Worm (Caenorhabditis elegans) whole organism, early embryonic: Measurements from ENCODE around the gene grsp-3.

ENCODE experiments used
- B0310.2 ChIP-seq: sonication (generic microtip); optimal IDR thresholded peaks from 2 replicates; lab custom pipeline; 2016; ENCODE audit warnings: mild to moderate bottlenecking, missing genetic modification characterization, missing compliant biosample characterization
- F13C5.2 ChIP-seq: sonication (generic microtip); optimal IDR thresholded peaks from 2 replicates; lab custom pipeline; 2017; ENCODE audit warnings: mild to moderate bottlenecking, missing genetic modification characterization, inconsistent platforms, missing compliant biosample characterization
- aly-1 ChIP-seq: sonication (generic microtip); optimal IDR thresholded peaks from 2 replicates; lab custom pipeline; 2016; ENCODE audit warnings: missing genetic modification characterization, missing compliant biosample characterization
- ama-1 ChIP-seq: fragments of 150-350 bp; optimal IDR thresholded peaks from 2 replicates; lab custom pipeline; 2014
- ceh-13 ChIP-seq: fragments of 200-800 bp; sonication (Bioruptor generic); optimal IDR thresholded peaks from 2 replicates; lab custom pipeline; 2018; ENCODE audit warnings: mild to moderate bottlenecking, missing genetic modification characterization, missing compliant biosample characterization
- ceh-36 ChIP-seq: sonication (generic microtip); optimal IDR thresholded peaks from 2 replicates; lab custom pipeline; 2016; ENCODE audit warnings: missing genetic modification characterization, inconsistent platforms, missing compliant biosample characterization
- ets-7 ChIP-seq: sonication (generic microtip); optimal IDR thresholded peaks from 2 replicates; lab custom pipeline; 2016; ENCODE audit warnings: missing genotype, missing genetic modification characterization, missing compliant biosample characterization
- flt-1 ChIP-seq: fragments of 200-800 bp; sonication (Bioruptor generic); IDR thresholded peaks from 2 replicates; pipeline ENCODE4 v1.3.6; 2022; ENCODE audit warnings: missing genetic modification characterization, missing compliant biosample characterization
- hmbx-1 ChIP-seq: sonication (generic microtip); optimal IDR thresholded peaks from 2 replicates; lab custom pipeline; 2016; ENCODE audit warnings: mild to moderate bottlenecking, missing genetic modification characterization, missing compliant biosample characterization
- hmg-4 ChIP-seq: fragments of 200-800 bp; sonication (Bioruptor generic); optimal IDR thresholded peaks from 2 replicates; lab custom pipeline; 2018; ENCODE audit warnings: mild to moderate bottlenecking, missing genetic modification characterization, missing compliant biosample characterization
- hnd-1 ChIP-seq: sonication (generic microtip); optimal IDR thresholded peaks from 2 replicates; lab custom pipeline; 2016; ENCODE audit warnings: missing genetic modification characterization, missing compliant biosample characterization
- pes-1 ChIP-seq: fragments of 200-800 bp; sonication (Bioruptor generic); IDR thresholded peaks from 2 replicates; pipeline ENCODE4 v1.3.6; 2022; ENCODE audit warnings: missing genetic modification reagents, missing genetic modification characterization, missing compliant biosample characterization
- scrt-1 ChIP-seq: fragments of 200-800 bp; sonication (Bioruptor generic); IDR thresholded peaks from 2 replicates; pipeline ENCODE4 v1.3.6; 2022; ENCODE audit warnings: missing genetic modification characterization, missing compliant biosample characterization
- sea-1 ChIP-seq: fragments of 200-800 bp; sonication (Bioruptor generic); conservative IDR thresholded peaks from 2 replicates; pipeline ENCODE4 v1.3.6; 2022; ENCODE audit warnings: missing genetic modification characterization, missing compliant biosample characterization
- tbx-11 ChIP-seq: fragments of 200-800 bp; sonication (Bioruptor generic); IDR thresholded peaks from 2 replicates; pipeline ENCODE4 v1.3.6; 2022; ENCODE audit warnings: missing genetic modification characterization, missing compliant biosample characterization
- tbx-37 ChIP-seq: fragments of 200-800 bp; sonication (Bioruptor generic); conservative IDR thresholded peaks from 2 replicates; pipeline ENCODE4 v1.3.6; 2022; ENCODE audit warnings: missing genetic modification reagents, missing genetic modification characterization, missing compliant biosample characterization
- tra-4 ChIP-seq: sonication (generic microtip); optimal IDR thresholded peaks from 2 replicates; lab custom pipeline; 2017; ENCODE audit warnings: missing genetic modification characterization, missing compliant biosample characterization

The grsp-3 gene

DNA sequence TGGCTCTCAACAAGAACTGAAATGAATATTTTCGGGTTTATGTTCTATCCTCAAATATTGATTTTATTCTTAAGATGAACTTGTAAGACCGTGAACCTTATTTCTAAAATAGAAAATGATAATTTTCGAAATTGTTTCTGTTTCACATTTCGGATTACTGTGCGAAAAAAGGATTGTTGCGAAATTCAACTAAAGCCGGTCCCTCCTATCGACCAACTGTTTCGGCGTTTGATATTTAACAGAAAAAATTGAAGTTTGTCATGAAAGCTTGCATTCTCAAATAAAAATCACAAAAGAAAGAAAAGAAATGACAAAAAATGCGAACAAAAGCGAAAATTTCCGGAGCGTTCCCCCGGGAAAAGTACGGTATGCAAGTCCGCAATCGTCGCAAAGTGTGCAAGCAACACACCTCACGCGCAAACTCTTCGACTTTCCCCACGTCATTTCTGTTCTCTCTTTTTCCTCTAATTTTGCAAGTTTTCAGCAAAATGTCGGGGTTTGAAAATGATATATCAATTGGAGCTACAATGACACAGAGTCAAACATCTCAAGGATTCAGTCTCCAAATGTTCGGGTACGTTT is 17.4 kb upstream of the grsp-3 start, which contains the start of gene C34D4.4:
C34D4.4 (plus strand) TSS at position 342 of the 582 bp plus-strand sequence.
- TF ChIP-seq scrt-1 (GFP tag; lab: Robert Waterston, UW) (no peak), hmg-4 (peak; percentile 14)

ce11 chrIV:7147722-7148121 is 16.0 kb upstream of the grsp-3 start:
- no peak for TF ChIP-seq flt-1 (GFP tag; lab: Robert Waterston, UW)
- TF ChIP-seq F13C5.2 (tag; lab: Kevin White, UChicago): no peak
- TF ChIP-seq scrt-1 (GFP tag; lab: Robert Waterston, UW): no peak
- TF ChIP-seq tbx-11: no peak
- TF ChIP-seq tbx-37 (GFP tag; lab: Robert Waterston, UW): no peak
- TF ChIP-seq ets-7 (tag; lab: Kevin White, UChicago): no peak
- no peak for TF ChIP-seq tra-4
- no peak for TF ChIP-seq pes-1
- TF ChIP-seq ceh-13 (GFP tag; lab: Kevin White, UChicago): no peak
- TF ChIP-seq hmbx-1: no peak
- TF ChIP-seq hnd-1 (tag; lab: Kevin White, UChicago): no peak
- no peak for TF ChIP-seq ceh-36

DNA sequence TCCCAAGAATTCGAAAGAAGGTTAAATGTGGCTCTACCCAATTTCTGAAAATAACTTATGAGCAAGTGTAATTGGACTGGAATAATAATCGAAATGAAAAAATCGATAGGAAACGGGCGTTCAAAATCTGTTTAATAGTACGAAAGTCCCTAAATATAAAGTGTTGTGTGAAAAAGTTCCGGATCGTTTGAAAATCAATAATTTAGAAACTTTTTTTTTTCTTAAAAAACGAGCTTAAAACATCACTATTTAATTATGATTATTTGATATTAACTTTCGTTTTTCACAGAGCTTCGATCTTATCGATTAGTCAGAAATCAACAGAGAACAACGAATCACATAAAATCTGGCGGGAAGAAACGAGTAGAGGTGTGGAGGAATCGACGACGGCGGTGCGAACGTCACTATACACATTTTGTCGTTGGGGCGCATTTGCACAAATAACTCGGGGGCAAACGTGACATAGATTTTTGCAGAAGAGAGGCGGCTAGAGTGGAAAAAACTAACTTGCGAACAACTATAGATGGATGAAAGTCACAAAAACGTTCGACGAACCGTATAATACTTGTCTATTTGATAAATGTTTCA is 13.0 kb upstream of the grsp-3 start, which contains the start of gene hecd-1:
hecd-1 (minus strand) TSS at position 51 of the 588 bp plus-strand sequence.
- TF ChIP-seq hmbx-1: no peak
- TF ChIP-seq hnd-1 (tag; lab: Kevin White, UChicago): no peak
- TF ChIP-seq sea-1: no peak
- no peak for TF ChIP-seq B0310.2 (tag; lab: Kevin White, UChicago)
- TF ChIP-seq ceh-36: no peak
- TF ChIP-seq pes-1: no peak
- no peak for TF ChIP-seq tbx-11
- TF ChIP-seq F13C5.2 (tag; lab: Kevin White, UChicago): no peak
- no peak for TF ChIP-seq ceh-13 (GFP tag; lab: Kevin White, UChicago)
- TF ChIP-seq tra-4: no peak
- no peak for TF ChIP-seq tbx-37 (GFP tag; lab: Robert Waterston, UW)
- TF ChIP-seq ets-7 (tag; lab: Kevin White, UChicago): no peak
- TF ChIP-seq scrt-1 (GFP tag; lab: Robert Waterston, UW): no peak
- no peak for TF ChIP-seq aly-1 (tag; lab: Kevin White, UChicago)
- TF ChIP-seq ama-1 (lab: Kevin White, UChicago): no peak
- no peak for TF ChIP-seq hmg-4
- TF ChIP-seq flt-1 (GFP tag; lab: Robert Waterston, UW): no peak

DNA sequence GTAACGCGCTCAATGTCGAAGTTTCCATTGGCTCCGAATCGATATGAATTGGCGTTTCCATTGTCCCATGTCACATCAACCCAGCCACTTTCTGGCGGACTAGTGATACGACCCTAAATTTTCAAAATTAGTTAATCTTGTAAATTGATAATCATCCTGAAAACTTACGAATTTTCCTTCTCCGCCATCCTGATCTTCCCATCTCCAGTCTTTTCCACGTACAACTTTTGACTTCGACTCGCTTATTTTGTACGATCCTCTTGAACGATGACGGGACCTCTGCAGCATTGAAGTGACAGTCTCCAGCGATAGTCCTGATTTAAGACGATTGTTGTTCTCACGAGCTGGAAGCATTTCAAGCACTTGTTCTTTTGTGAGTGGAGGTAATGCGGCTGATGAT is 7.4 kb upstream of the grsp-3 start:
- no peak for TF ChIP-seq aly-1 (tag; lab: Kevin White, UChicago)
- no peak for TF ChIP-seq hnd-1 (tag; lab: Kevin White, UChicago)
- no peak for TF ChIP-seq F13C5.2 (tag; lab: Kevin White, UChicago)
- TF ChIP-seq hmg-4: no peak
- TF ChIP-seq ceh-36: no peak
- TF ChIP-seq ama-1 (lab: Kevin White, UChicago): no peak
- TF ChIP-seq pes-1: no peak
- TF ChIP-seq tra-4: no peak
- no peak for TF ChIP-seq tbx-11
- no peak for TF ChIP-seq flt-1 (GFP tag; lab: Robert Waterston, UW)

ce11 chrIV:7133983-7134382 is 2.3 kb upstream of the grsp-3 start, which contains the start of gene mutd-1:
Gene mutd-1, minus strand, starts transcription at chrIV:7134083.
- no peak for TF ChIP-seq aly-1 (tag; lab: Kevin White, UChicago)
- TF ChIP-seq tra-4: no peak
- TF ChIP-seq hnd-1 (tag; lab: Kevin White, UChicago): no peak
- no peak for TF ChIP-seq ceh-13 (GFP tag; lab: Kevin White, UChicago)
- no peak for TF ChIP-seq F13C5.2 (tag; lab: Kevin White, UChicago)
- no peak for TF ChIP-seq ceh-36
- TF ChIP-seq pes-1: no peak
- no peak for TF ChIP-seq scrt-1 (GFP tag; lab: Robert Waterston, UW)
- TF ChIP-seq ets-7 (tag; lab: Kevin White, UChicago): no peak
- TF ChIP-seq sea-1: no peak
- no peak for TF ChIP-seq hmbx-1
- TF ChIP-seq tbx-37 (GFP tag; lab: Robert Waterston, UW): no peak
- TF ChIP-seq hmg-4: no peak
- TF ChIP-seq tbx-11: no peak
- no peak for TF ChIP-seq ama-1 (lab: Kevin White, UChicago)
- TF ChIP-seq B0310.2 (tag; lab: Kevin White, UChicago): no peak
- no peak for TF ChIP-seq flt-1 (GFP tag; lab: Robert Waterston, UW)

DNA sequence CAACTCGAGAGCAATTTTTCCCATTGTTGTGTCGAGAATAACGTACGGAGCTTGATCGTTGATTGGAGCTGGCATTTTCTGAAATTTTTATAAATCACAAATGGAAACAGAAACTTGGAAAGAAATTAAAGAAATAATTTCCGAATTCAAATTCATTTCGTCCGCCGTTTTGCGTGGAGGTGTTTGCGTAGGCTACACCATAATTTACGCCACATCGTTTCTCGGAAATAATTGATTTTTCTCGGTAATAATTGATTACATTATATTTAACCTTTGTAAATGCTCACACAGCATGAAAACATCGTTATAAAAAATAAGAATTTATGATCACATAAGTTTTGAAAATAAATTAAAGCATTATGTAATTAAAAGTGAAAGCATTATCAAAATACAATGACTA is 1.4 kb upstream of the grsp-3 start, which contains the start of gene cyn-12:
cyn-12 (minus strand) TSS at position 78 of the 400 bp plus-strand sequence.
- TF ChIP-seq pes-1: no peak
- TF ChIP-seq sea-1: no peak
- TF ChIP-seq aly-1 (tag; lab: Kevin White, UChicago): no peak
- TF ChIP-seq ceh-36: no peak
- TF ChIP-seq hmg-4: no peak
- 0 out of 2 replicates have a peak, but pooled peaks have one; percentile 14 for TF ChIP-seq tbx-37 (GFP tag; lab: Robert Waterston, UW)
- TF ChIP-seq ceh-13 (GFP tag; lab: Kevin White, UChicago): no peak

ce11 chrIV:7121313-7122055 is 10.2 kb downstream of the grsp-3 start, which contains the start of the genes C34D4.10 and str-48:
Gene C34D4.10, minus strand, starts transcription at chrIV:7121413.
Gene str-48, plus strand, starts transcription at chrIV:7122005.
- no peak for TF ChIP-seq hmbx-1
